Fruit fly (Drosophila melanogaster) whole organism, embryonic: Measurements from ENCODE around the gene AP-2alpha.

Source experiments
- BEAF-32 ChIP-seq: fragments of 200-800 bp; sonication (Bioruptor generic); optimal IDR thresholded peaks from 3 replicates; lab custom pipeline; 2017; ENCODE audit warnings: missing biosample characterization, missing genetic modification characterization, mild to moderate bottlenecking, moderate library complexity, missing genetic modification reagents
- Bdp1 ChIP-seq: fragments of 200-800 bp; sonication (Bioruptor generic); optimal IDR thresholded peaks from 3 replicates; lab custom pipeline; 2016; ENCODE audit warnings: missing biosample characterization, missing genetic modification characterization
- Bgb ChIP-seq: fragments of 200-800 bp; sonication (Bioruptor generic); IDR thresholded peaks from 2 replicates; pipeline ENCODE4 v1.3.6; 2022; ENCODE audit warnings: missing biosample characterization, missing genetic modification characterization; ENCODE audit not compliant: partially characterized antibody
- BtbVII ChIP-seq: fragments of 200-800 bp; sonication (Bioruptor generic); optimal IDR thresholded peaks from 3 replicates; lab custom pipeline; 2017; ENCODE audit warnings: missing biosample characterization, mild to moderate bottlenecking, missing genetic modification characterization
- CG10147 ChIP-seq: fragments of 200-800 bp; sonication (Bioruptor generic); optimal IDR thresholded peaks from 2 replicates; lab custom pipeline; 2019; ENCODE audit warnings: missing biosample characterization, mild to moderate bottlenecking, missing genetic modification characterization, moderate library complexity
- CG10267 ChIP-seq: fragments of 200-800 bp; sonication (Bioruptor generic); optimal IDR thresholded peaks from 2 replicates; lab custom pipeline; 2018; ENCODE audit warnings: missing biosample characterization, mild to moderate bottlenecking, missing genetic modification characterization, moderate library complexity
- CG10462 ChIP-seq: fragments of 200-800 bp; sonication (Bioruptor generic); optimal IDR thresholded peaks from 2 replicates; lab custom pipeline; 2016; ENCODE audit warnings: missing biosample characterization, missing genetic modification characterization
- CG13296 ChIP-seq: fragments of 200-800 bp; sonication (Bioruptor generic); optimal IDR thresholded peaks from 3 replicates; lab custom pipeline; 2018; ENCODE audit warnings: missing biosample characterization, mild to moderate bottlenecking, missing genetic modification characterization
- CG13894 ChIP-seq: fragments of 200-800 bp; sonication (Bioruptor generic); optimal IDR thresholded peaks from 3 replicates; lab custom pipeline; 2018; ENCODE audit warnings: missing biosample characterization, mild to moderate bottlenecking, missing genetic modification characterization, moderate library complexity
- CG1603 ChIP-seq: fragments of 200-800 bp; sonication (Bioruptor generic); optimal IDR thresholded peaks from 2 replicates; lab custom pipeline; 2019; ENCODE audit warnings: missing biosample characterization, mild to moderate bottlenecking, missing genetic modification characterization, moderate library complexity
- CG16815 ChIP-seq: fragments of 200-800 bp; sonication (Bioruptor generic); optimal IDR thresholded peaks from 3 replicates; lab custom pipeline; 2017; ENCODE audit warnings: missing biosample characterization, mild to moderate bottlenecking, missing genetic modification characterization
- CG17385 ChIP-seq: fragments of 200-800 bp; sonication (Bioruptor generic); optimal IDR thresholded peaks from 3 replicates; lab custom pipeline; 2018; ENCODE audit warnings: missing biosample characterization, mild to moderate bottlenecking, missing genetic modification characterization
- CG17829 ChIP-seq: fragments of 200-800 bp; optimal IDR thresholded peaks from 2 replicates; lab custom pipeline; 2019; ENCODE audit warnings: missing biosample characterization, mild to moderate bottlenecking, missing genetic modification characterization, moderate library complexity
- CG1832 ChIP-seq: fragments of 200-800 bp; sonication (Bioruptor generic); optimal IDR thresholded peaks from 2 replicates; lab custom pipeline; 2017; ENCODE audit warnings: missing biosample characterization, mild to moderate bottlenecking, missing genetic modification characterization, inconsistent platforms
- CG18599 ChIP-seq: fragments of 200-800 bp; sonication (Bioruptor generic); optimal IDR thresholded peaks from 3 replicates; lab custom pipeline; 2017; ENCODE audit warnings: missing biosample characterization, missing genetic modification characterization, mild to moderate bottlenecking, moderate library complexity, missing genetic modification reagents
- CG34376 ChIP-seq: fragments of 200-800 bp; sonication (Bioruptor generic); optimal IDR thresholded peaks from 2 replicates; lab custom pipeline; 2018; ENCODE audit warnings: missing biosample characterization, mild to moderate bottlenecking, missing genetic modification characterization
- CG4730 ChIP-seq: fragments of 200-800 bp; sonication (Bioruptor generic); IDR thresholded peaks from 2 replicates; pipeline ENCODE4 v1.3.6; 2022; ENCODE audit warnings: missing biosample characterization, missing genetic modification characterization
- CG6254 ChIP-seq: fragments of 200-800 bp; sonication (Bioruptor generic); optimal IDR thresholded peaks from 3 replicates; lab custom pipeline; 2017; ENCODE audit warnings: mild to moderate bottlenecking, missing biosample characterization, missing genetic modification reagents, missing genetic modification characterization
- CG6791 ChIP-seq: fragments of 200-800 bp; sonication (Bioruptor generic); IDR thresholded peaks from 3 replicates; pipeline ENCODE4 v1.3.6; 2022; ENCODE audit warnings: missing biosample characterization, missing genetic modification characterization; ENCODE audit not compliant: partially characterized antibody
- CG9437 ChIP-seq: fragments of 200-800 bp; sonication (Bioruptor generic); optimal IDR thresholded peaks from 2 replicates; lab custom pipeline; 2018; ENCODE audit warnings: missing biosample characterization, mild to moderate bottlenecking, missing genetic modification characterization
- CHES-1-like ChIP-seq: fragments of 200-800 bp; sonication (Bioruptor generic); optimal IDR thresholded peaks from 2 replicates; lab custom pipeline; 2016; ENCODE audit warnings: missing biosample characterization, missing genetic modification characterization
- Deaf1 ChIP-seq: fragments of 200-800 bp; optimal IDR thresholded peaks from 3 replicates; lab custom pipeline; 2019; ENCODE audit warnings: missing biosample characterization, mild to moderate bottlenecking, missing genetic modification characterization, moderate library complexity
- Doc3 ChIP-seq: fragments of 200-800 bp; sonication (Bioruptor generic); IDR thresholded peaks from 3 replicates; pipeline ENCODE4 v1.3.6; 2022; ENCODE audit warnings: missing biosample characterization, missing genetic modification characterization; ENCODE audit not compliant: partially characterized antibody
- Dp ChIP-seq: fragments of 200-800 bp; sonication (Bioruptor generic); optimal IDR thresholded peaks from 2 replicates; lab custom pipeline; 2018; ENCODE audit warnings: missing biosample characterization, mild to moderate bottlenecking, missing genetic modification characterization, moderate library complexity
- Dref ChIP-seq: fragments of 200-800 bp; sonication (Bioruptor generic); IDR thresholded peaks from 2 replicates; pipeline ENCODE4 v1.3.6; 2022; ENCODE audit warnings: missing biosample characterization, missing genetic modification characterization
- E2f2 ChIP-seq: fragments of 200-800 bp; sonication (Bioruptor generic); IDR thresholded peaks from 2 replicates; pipeline ENCODE4 v1.3.6; 2022; ENCODE audit warnings: missing biosample characterization, missing genetic modification characterization
- Ets97D ChIP-seq: fragments of 200-800 bp; sonication (Bioruptor generic); optimal IDR thresholded peaks from 3 replicates; lab custom pipeline; 2016; ENCODE audit warnings: missing biosample characterization, missing genetic modification characterization
- Fer1 ChIP-seq: fragments of 200-800 bp; sonication (Bioruptor generic); optimal IDR thresholded peaks from 2 replicates; lab custom pipeline; 2017; ENCODE audit warnings: missing biosample characterization, mild to moderate bottlenecking, missing genetic modification characterization
- Fer3 ChIP-seq: fragments of 200-800 bp; sonication (Bioruptor generic); optimal IDR thresholded peaks from 2 replicates; lab custom pipeline; 2018; ENCODE audit warnings: missing biosample characterization, mild to moderate bottlenecking, missing genetic modification characterization, moderate library complexity
- HmgD ChIP-seq: fragments of 200-800 bp; sonication (Bioruptor generic); optimal IDR thresholded peaks from 3 replicates; lab custom pipeline; 2016; ENCODE audit warnings: missing biosample characterization, missing genetic modification characterization
- Hmr ChIP-seq: fragments of 200-800 bp; sonication (Bioruptor generic); optimal IDR thresholded peaks from 3 replicates; lab custom pipeline; 2017; ENCODE audit warnings: mild to moderate bottlenecking, missing biosample characterization, missing genetic modification reagents, missing genetic modification characterization
- Hr51 ChIP-seq, 2 experiments: fragments of 200-800 bp; sonication (Bioruptor generic); optimal IDR thresholded peaks; 2 replicates in 1 of 2; 3 replicates in 1 of 2; lab custom pipeline; 2016 to 2018; ENCODE audit warnings: missing biosample characterization in 2 of 2, missing genetic modification characterization in 2 of 2, mild to moderate bottlenecking in 1 of 2, moderate library complexity in 1 of 2
- Hr78 ChIP-seq, 2 experiments: fragments of 200-800 bp in 1 of 2; fragments of >200 bp in 1 of 2; sonication (Bioruptor generic) in 1 of 2; optimal IDR thresholded peaks; 2 replicates each; lab custom pipeline; 2017 to 2019; ENCODE audit warnings: missing biosample characterization in 2 of 2, missing genetic modification characterization in 2 of 2, mild to moderate bottlenecking in 1 of 2, moderate library complexity in 1 of 2
- MBD-R2 ChIP-seq: fragments of 200-800 bp; sonication (Bioruptor generic); IDR thresholded peaks from 2 replicates; pipeline ENCODE4 v1.3.6; 2022; ENCODE audit warnings: missing biosample characterization, missing genetic modification characterization
- MESR4 ChIP-seq: fragments of 200-800 bp; sonication (Bioruptor generic); optimal IDR thresholded peaks from 2 replicates; lab custom pipeline; 2018; ENCODE audit warnings: missing biosample characterization, mild to moderate bottlenecking, missing genetic modification characterization, moderate library complexity
- NC2β ChIP-seq: fragments of 200-800 bp; sonication (Bioruptor generic); optimal IDR thresholded peaks from 2 replicates; lab custom pipeline; 2016; ENCODE audit warnings: missing biosample characterization, missing genetic modification characterization
- Nf-YC ChIP-seq: fragments of 200-800 bp; optimal IDR thresholded peaks from 3 replicates; lab custom pipeline; 2019; ENCODE audit warnings: missing biosample characterization, mild to moderate bottlenecking, missing genetic modification characterization, moderate library complexity
- Pdp1 ChIP-seq, 2 experiments: fragments of 200-800 bp; sonication (Bioruptor generic); optimal IDR thresholded peaks; 3 replicates each; lab custom pipeline; 2016; ENCODE audit warnings: missing biosample characterization in 2 of 2, missing genetic modification characterization in 2 of 2, mild to moderate bottlenecking in 1 of 2, moderate library complexity in 1 of 2
- Sry-δ ChIP-seq: fragments of 200-800 bp; sonication (Bioruptor generic); optimal IDR thresholded peaks from 2 replicates; lab custom pipeline; 2016; ENCODE audit warnings: missing biosample characterization, missing genetic modification characterization
- ara ChIP-seq: fragments of 200-800 bp; sonication (Bioruptor generic); IDR thresholded peaks from 2 replicates; pipeline ENCODE4 v1.3.6; 2022; ENCODE audit warnings: missing biosample characterization, missing genetic modification characterization
- dimm ChIP-seq: fragments of 200-800 bp; sonication (Bioruptor generic); IDR thresholded peaks from 2 replicates; pipeline ENCODE4 v1.3.6; 2022; ENCODE audit warnings: missing biosample characterization, missing genetic modification characterization
- dmrt99B ChIP-seq: fragments of 200-800 bp; sonication (Bioruptor generic); optimal IDR thresholded peaks from 2 replicates; lab custom pipeline; 2018; ENCODE audit warnings: missing biosample characterization, mild to moderate bottlenecking, missing genetic modification characterization, moderate library complexity
- grau ChIP-seq: fragments of 200-800 bp; optimal IDR thresholded peaks from 3 replicates; lab custom pipeline; 2019; ENCODE audit warnings: missing biosample characterization, mild to moderate bottlenecking, missing genetic modification characterization, moderate library complexity
- gro ChIP-seq: fragments of 200-800 bp; sonication (Bioruptor generic); optimal IDR thresholded peaks from 2 replicates; lab custom pipeline; 2016; ENCODE audit warnings: missing biosample characterization, missing genetic modification characterization
- gt ChIP-seq: fragments of 200-800 bp; sonication (Bioruptor generic); IDR thresholded peaks from 2 replicates; pipeline ENCODE4 v1.3.6; 2022; ENCODE audit warnings: missing biosample characterization, missing genetic modification characterization
- h ChIP-seq: fragments of >200 bp; optimal IDR thresholded peaks from 2 replicates; lab custom pipeline; 2017
- mirr ChIP-seq: fragments of 200-800 bp; sonication (Bioruptor generic); optimal IDR thresholded peaks from 3 replicates; lab custom pipeline; 2018; ENCODE audit warnings: missing biosample characterization, mild to moderate bottlenecking, missing genetic modification characterization
- pho ChIP-seq: fragments of 200-800 bp; sonication (Bioruptor generic); optimal IDR thresholded peaks from 2 replicates; lab custom pipeline; 2016; ENCODE audit warnings: missing biosample characterization, missing genetic modification characterization
- slp2 ChIP-seq: fragments of 200-800 bp; sonication (Bioruptor generic); optimal IDR thresholded peaks from 2 replicates; lab custom pipeline; 2016; ENCODE audit warnings: missing biosample characterization, missing genetic modification characterization
- so ChIP-seq: fragments of 200-800 bp; sonication (Bioruptor generic); IDR thresholded peaks from 3 replicates; pipeline ENCODE4 v1.3.6; 2022; ENCODE audit warnings: missing biosample characterization, missing genetic modification characterization
- zfh1 ChIP-seq: fragments of 200-800 bp; sonication (Bioruptor generic); IDR thresholded peaks from 3 replicates; pipeline ENCODE4 v1.3.6; 2022; ENCODE audit warnings: missing biosample characterization, missing genetic modification characterization

Gene AP-2alpha

dm6 chr2L:412931-413330 lies 1.6 kb downstream of the AP-2alpha start (continued):
- TF ChIP-seq CG16815 (GFP tag; lab: Kevin White, UChicago) (no peak), E2f2 (GFP tag; lab: Robert Waterston, UW) (no peak), CG17829 (tag; lab: Kevin White, UChicago) (peak; percentile 3), CG13296 (GFP tag; lab: Kevin White, UChicago) (peak; percentile 54), CG10462 (GFP tag; lab: Kevin White, UChicago) (no peak), Hr78 (GFP tag; optimal IDR thresholded peaks at IDR 0.05; lab: Kevin White, UChicago) (no peak), mirr (no peak), Sry-δ (GFP tag; lab: Kevin White, UChicago) (no peak), BEAF-32 (GFP tag; lab: Kevin White, UChicago) (no peak), MBD-R2 (GFP tag; lab: Robert Waterston, UW) (no peak), CG4730 (GFP tag; lab: Robert Waterston, UW) (no peak), gro (no peak), CG13894 (tag; lab: Kevin White, UChicago) (no peak), Bgb (GFP tag; lab: Robert Waterston, UW) (no peak), Deaf1 (tag; lab: Kevin White, UChicago) (no peak), so (no peak), Bdp1 (GFP tag; lab: Kevin White, UChicago) (no peak), Ets97D (GFP tag; lab: Kevin White, UChicago) (no peak), MESR4 (GFP tag; lab: Kevin White, UChicago) (no peak), Hmr (no peak), h (lab: Kevin White, UChicago) (no peak), NC2β (GFP tag; lab: Kevin White, UChicago) (no peak), CG9437 (GFP tag; lab: Kevin White, UChicago) (no peak), CG10147 (GFP tag; lab: Kevin White, UChicago) (no peak), Pdp1 (GFP tag; optimal IDR thresholded peaks at IDR 0.05; lab: Kevin White, UChicago) (peak in 1 of 2 experiments; percentile 14), Doc3 (GFP tag; lab: Robert Waterston, UW) (no peak), Hr51 (GFP tag; optimal IDR thresholded peaks at IDR 0.05; lab: Kevin White, UChicago) (no peak), CHES-1-like (GFP tag; lab: Kevin White, UChicago) (no peak), CG1603 (tag; lab: Kevin White, UChicago) (no peak), zfh1 (GFP tag; lab: Robert Waterston, UW) (no peak), CG18599 (GFP tag; lab: Kevin White, UChicago) (peak; percentile 78), CG34376 (GFP tag; lab: Kevin White, UChicago) (peak; percentile 5), CG6791 (no peak), ara (no peak), Fer1 (GFP tag; lab: Kevin White, UChicago) (peak; percentile 52), slp2 (no peak), dimm (GFP tag; lab: Robert Waterston, UW) (no peak), gt (GFP tag; lab: Robert Waterston, UW) (no peak), Dp (GFP tag; lab: Kevin White, UChicago) (no peak), HmgD (GFP tag; lab: Kevin White, UChicago) (no peak), CG17385 (GFP tag; lab: Kevin White, UChicago) (no peak), Dref (GFP tag; lab: Robert Waterston, UW) (no peak), CG6254 (GFP tag; lab: Kevin White, UChicago) (no peak), BtbVII (GFP tag; lab: Kevin White, UChicago) (no peak), grau (tag; lab: Kevin White, UChicago) (peak; percentile 92), pho (no peak), Fer3 (tag; lab: Kevin White, UChicago) (peak; percentile 38), dmrt99B (tag; lab: Kevin White, UChicago) (no peak), CG10267 (tag; lab: Kevin White, UChicago) (no peak), Nf-YC (tag; lab: Kevin White, UChicago) (no peak), CG1832 (no peak)
